Worm (Caenorhabditis elegans) whole organism, L3 larva: ENCODE data around the gene ptp-3.

ENCODE experiments used
- R02D3.7 ChIP-seq: fragments of 150-350 bp; optimal IDR thresholded peaks from 2 replicates; lab custom pipeline; 2014; ENCODE audit warnings: missing biosample characterization, missing genetic modification characterization
- ZK546.5 ChIP-seq: sonication (generic microtip); optimal IDR thresholded peaks from 2 replicates; lab custom pipeline; 2017; ENCODE audit warnings: missing biosample characterization, missing genetic modification characterization
- aly-2 ChIP-seq: fragments of 150-350 bp; optimal IDR thresholded peaks from 2 replicates; lab custom pipeline; 2014; ENCODE audit warnings: missing biosample characterization, missing genetic modification characterization
- ama-1 ChIP-seq: fragments of 150-350 bp; optimal IDR thresholded peaks from 2 replicates; lab custom pipeline; 2018
- ceh-16 ChIP-seq: sonication (generic microtip); optimal IDR thresholded peaks from 2 replicates; lab custom pipeline; 2017; ENCODE audit warnings: missing biosample characterization, missing genetic modification characterization
- ceh-28 ChIP-seq: fragments of 150-350 bp; optimal IDR thresholded peaks from 2 replicates; lab custom pipeline; 2014; ENCODE audit warnings: missing biosample characterization, missing genetic modification reagents, missing genetic modification characterization
- ceh-82 ChIP-seq: fragments of 150-350 bp; optimal IDR thresholded peaks from 2 replicates; lab custom pipeline; 2014; ENCODE audit warnings: missing biosample characterization, missing genetic modification characterization
- ceh-9 ChIP-seq: sonication (generic microtip); optimal IDR thresholded peaks from 2 replicates; lab custom pipeline; 2018; ENCODE audit warnings: missing biosample characterization, missing genetic modification characterization
- daf-12 ChIP-seq: fragments of 150-350 bp; optimal IDR thresholded peaks from 2 replicates; lab custom pipeline; 2014; ENCODE audit warnings: missing biosample characterization, missing genetic modification reagents, missing genetic modification characterization
- egl-27 ChIP-seq: sonication (generic microtip); optimal IDR thresholded peaks from 4 replicates; lab custom pipeline; 2017; ENCODE audit warnings: missing biosample characterization, missing genetic modification reagents, missing genetic modification characterization
- egl-5 ChIP-seq: fragments of 150-350 bp; optimal IDR thresholded peaks from 2 replicates; lab custom pipeline; 2017; ENCODE audit warnings: missing biosample characterization, missing genetic modification reagents, missing genetic modification characterization, inconsistent platforms
- elt-1 ChIP-seq: fragments of 150-350 bp; optimal IDR thresholded peaks from 2 replicates; lab custom pipeline; 2014; ENCODE audit warnings: missing biosample characterization, missing genetic modification characterization
- elt-2 ChIP-seq: sonication (generic microtip); optimal IDR thresholded peaks from 2 replicates; lab custom pipeline; 2016; ENCODE audit warnings: missing genetic modification reagents, mild to moderate bottlenecking, missing genetic modification characterization, missing compliant biosample characterization
- elt-3 ChIP-seq, 3 experiments: fragments of 150-350 bp in 1 of 3; sonication (generic microtip) in 2 of 3; optimal IDR thresholded peaks; 2 replicates in 2 of 3; 4 replicates in 1 of 3; lab custom pipeline; 2014 to 2017; ENCODE audit warnings: missing biosample characterization in 3 of 3, missing genetic modification characterization in 3 of 3
- eor-1 ChIP-seq, 2 experiments: fragments of 150-350 bp; optimal IDR thresholded peaks; 2 replicates each; lab custom pipeline; 2014 to 2018; ENCODE audit warnings: missing biosample characterization in 2 of 2, missing genetic modification characterization in 2 of 2
- fkh-10 ChIP-seq: sonication (generic microtip); optimal IDR thresholded peaks from 2 replicates; lab custom pipeline; 2017; ENCODE audit warnings: missing biosample characterization, missing genetic modification reagents, missing genetic modification characterization
- fkh-2 ChIP-seq: fragments of 150-350 bp; optimal IDR thresholded peaks from 2 replicates; lab custom pipeline; 2014; ENCODE audit warnings: missing biosample characterization, missing genetic modification reagents, missing genetic modification characterization
- fos-1 ChIP-seq: fragments of 150-350 bp; optimal IDR thresholded peaks from 2 replicates; lab custom pipeline; 2014; ENCODE audit warnings: missing biosample characterization, missing genetic modification characterization
- hmg-11 ChIP-seq: sonication (generic microtip); optimal IDR thresholded peaks from 2 replicates; lab custom pipeline; 2016; ENCODE audit warnings: missing genetic modification characterization, missing compliant biosample characterization
- jun-1 ChIP-seq: fragments of 150-350 bp; optimal IDR thresholded peaks from 2 replicates; lab custom pipeline; 2014; ENCODE audit warnings: missing biosample characterization, missing genetic modification reagents, missing genetic modification characterization
- lin-15B ChIP-seq: fragments of 150-350 bp; optimal IDR thresholded peaks from 2 replicates; lab custom pipeline; 2014; ENCODE audit warnings: missing biosample characterization, missing genetic modification characterization
- lin-39 ChIP-seq: fragments of 150-350 bp; optimal IDR thresholded peaks from 2 replicates; lab custom pipeline; 2018; ENCODE audit warnings: missing biosample characterization, missing genetic modification reagents, missing genetic modification characterization
- lsy-12 ChIP-seq: sonication (generic microtip); optimal IDR thresholded peaks from 2 replicates; lab custom pipeline; 2016; ENCODE audit warnings: mild to moderate bottlenecking, missing genetic modification characterization, missing compliant biosample characterization
- mdl-1 ChIP-seq: fragments of 150-350 bp; optimal IDR thresholded peaks from 2 replicates; lab custom pipeline; 2014; ENCODE audit warnings: missing biosample characterization, missing genetic modification characterization
- mml-1 ChIP-seq: fragments of 150-350 bp; sonication (generic microtip); optimal IDR thresholded peaks from 3 replicates; lab custom pipeline; 2014; ENCODE audit warnings: missing biosample characterization, missing genetic modification characterization
- nhr-11 ChIP-seq: fragments of 150-350 bp; optimal IDR thresholded peaks from 2 replicates; lab custom pipeline; 2014; ENCODE audit warnings: missing biosample characterization, missing genetic modification characterization
- nhr-12 ChIP-seq: fragments of 150-350 bp; optimal IDR thresholded peaks from 2 replicates; lab custom pipeline; 2014; ENCODE audit warnings: missing biosample characterization, missing genetic modification characterization
- nhr-23 ChIP-seq: fragments of 150-350 bp; optimal IDR thresholded peaks from 2 replicates; lab custom pipeline; 2014; ENCODE audit warnings: missing biosample characterization, missing genetic modification reagents, missing genetic modification characterization
- nhr-237 ChIP-seq: fragments of 150-350 bp; optimal IDR thresholded peaks from 2 replicates; lab custom pipeline; 2014; ENCODE audit warnings: missing biosample characterization, missing genetic modification characterization
- nhr-25 ChIP-seq: sonication (generic microtip); optimal IDR thresholded peaks from 2 replicates; lab custom pipeline; 2017; ENCODE audit warnings: missing biosample characterization, missing genetic modification characterization
- nhr-28 ChIP-seq: fragments of 150-350 bp; optimal IDR thresholded peaks from 2 replicates; lab custom pipeline; 2014; ENCODE audit warnings: missing biosample characterization, missing genetic modification characterization
- nhr-43 ChIP-seq: sonication (generic microtip); optimal IDR thresholded peaks from 2 replicates; lab custom pipeline; 2016; ENCODE audit warnings: mild to moderate bottlenecking, missing genetic modification characterization, missing compliant biosample characterization; ENCODE audit not compliant: poor library complexity, severe bottlenecking
- nhr-67 ChIP-seq: fragments of 150-350 bp; optimal IDR thresholded peaks from 2 replicates; lab custom pipeline; 2014; ENCODE audit warnings: missing biosample characterization, missing genetic modification characterization
- nhr-76 ChIP-seq: fragments of 150-350 bp; sonication (generic microtip); optimal IDR thresholded peaks from 5 replicates; lab custom pipeline; 2014; ENCODE audit warnings: missing biosample characterization, missing genetic modification characterization
- nhr-77 ChIP-seq: fragments of 150-350 bp; optimal IDR thresholded peaks from 2 replicates; lab custom pipeline; 2014; ENCODE audit warnings: missing biosample characterization, missing genetic modification characterization
- pha-4 ChIP-seq: fragments of 150-350 bp; optimal IDR thresholded peaks from 2 replicates; lab custom pipeline; 2014; ENCODE audit warnings: missing biosample characterization, missing genetic modification reagents, missing genetic modification characterization
- pqm-1 ChIP-seq: fragments of 150-350 bp; optimal IDR thresholded peaks from 2 replicates; lab custom pipeline; 2017; ENCODE audit warnings: missing biosample characterization, missing genetic modification characterization, inconsistent platforms
- sea-2 ChIP-seq: fragments of 150-350 bp; sonication (generic microtip); optimal IDR thresholded peaks from 4 replicates; lab custom pipeline; 2014; ENCODE audit warnings: missing biosample characterization, missing genetic modification reagents, missing genetic modification characterization
- skn-1 ChIP-seq: fragments of 150-350 bp; optimal IDR thresholded peaks from 2 replicates; lab custom pipeline; 2014; ENCODE audit warnings: missing biosample characterization, missing genetic modification characterization
- snpc-4 ChIP-seq: fragments of 150-350 bp; optimal IDR thresholded peaks from 2 replicates; lab custom pipeline; 2014; ENCODE audit warnings: missing biosample characterization, missing genetic modification characterization
- tbx-2 ChIP-seq: sonication (generic microtip); optimal IDR thresholded peaks from 2 replicates; lab custom pipeline; 2016; ENCODE audit warnings: mild to moderate bottlenecking, missing genetic modification characterization, missing compliant biosample characterization
- unc-39 ChIP-seq: sonication (generic microtip); optimal IDR thresholded peaks from 4 replicates; lab custom pipeline; 2017; ENCODE audit warnings: missing biosample characterization, missing genetic modification characterization
- unc-62 ChIP-seq: fragments of 150-350 bp; sonication (generic microtip); optimal IDR thresholded peaks from 4 replicates; lab custom pipeline; 2014; ENCODE audit warnings: missing biosample characterization, missing genetic modification reagents, missing genetic modification characterization
- zag-1 ChIP-seq: fragments of 150-350 bp; optimal IDR thresholded peaks from 2 replicates; lab custom pipeline; 2014; ENCODE audit warnings: missing biosample characterization, missing genetic modification characterization
- ztf-11 ChIP-seq: fragments of 150-350 bp; optimal IDR thresholded peaks from 2 replicates; lab custom pipeline; 2014; ENCODE audit warnings: missing biosample characterization, missing genetic modification characterization
- ztf-4 ChIP-seq: fragments of 150-350 bp; optimal IDR thresholded peaks from 2 replicates; lab custom pipeline; 2014; ENCODE audit warnings: missing biosample characterization, missing genetic modification characterization

ptp-3 gene

ce11 chrII:10948236-10949025 is 26.9 kb upstream of the ptp-3 start:
- TF ChIP-seq lsy-12 (no peak), nhr-11 (no peak), ceh-9 (no peak), fkh-10 (no peak), elt-3 (tag; optimal IDR thresholded peaks at IDR 0.05; lab: Kevin White, UChicago) (no peak), egl-27 (tag; lab: Kevin White, UChicago) (no peak), ceh-16 (tag; lab: Kevin White, UChicago) (no peak), nhr-77 (no peak), sea-2 (no peak), fos-1 (tag; lab: Kevin White, UChicago) (no peak), fkh-2 (tag; lab: Kevin White, UChicago) (no peak), nhr-28 (no peak), nhr-12 (tag; lab: Kevin White, UChicago) (no peak), tbx-2 (tag; lab: Kevin White, UChicago) (no peak), pqm-1 (tag; lab: Kevin White, UChicago) (no peak), ztf-11 (no peak), mdl-1 (tag; lab: Kevin White, UChicago) (no peak)

- TF ChIP-seq nhr-25, result no peak
- TF ChIP-seq elt-2 (tag; lab: Kevin White, UChicago), result peak; percentile 56
- TF ChIP-seq jun-1 (tag; lab: Kevin White, UChicago), result no peak
- TF ChIP-seq nhr-77, result no peak
- no peak for TF ChIP-seq skn-1 (tag; lab: Kevin White, UChicago)
- no peak for TF ChIP-seq tbx-2 (tag; lab: Kevin White, UChicago)
- no peak for TF ChIP-seq ceh-28 (tag; lab: Kevin White, UChicago)
These were observed 26.0 kb upstream of the ptp-3 start for ce11 chrII:10949383-10949782.

- TF ChIP-seq ama-1 (lab: Kevin White, UChicago) (peak; percentile 21), nhr-237 (tag; lab: Kevin White, UChicago) (no peak), daf-12 (no peak), hmg-11 (tag; lab: Kevin White, UChicago) (peak; percentile 9), egl-5 (tag; lab: Kevin White, UChicago) (no peak), nhr-43 (tag; lab: Kevin White, UChicago) (no peak), ceh-82 (tag; lab: Kevin White, UChicago) (no peak), tbx-2 (tag; lab: Kevin White, UChicago) (no peak), nhr-67 (tag; lab: Kevin White, UChicago) (no peak), ceh-16 (tag; lab: Kevin White, UChicago) (no peak), ceh-9 (no peak), elt-3 (tag; optimal IDR thresholded peaks at IDR 0.05; lab: Kevin White, UChicago) (no peak), elt-1 (tag; lab: Kevin White, UChicago) (no peak), nhr-12 (tag; lab: Kevin White, UChicago) (no peak), pha-4 (tag; lab: Kevin White, UChicago) (peak; percentile 89), pqm-1 (tag; lab: Kevin White, UChicago) (peak; percentile 17), R02D3.7 (tag; lab: Kevin White, UChicago) (no peak), ztf-4 (tag; lab: Kevin White, UChicago) (no peak), fos-1 (tag; lab: Kevin White, UChicago) (no peak), nhr-77 (no peak), sea-2 (no peak), ceh-28 (tag; lab: Kevin White, UChicago) (no peak), egl-27 (tag; lab: Kevin White, UChicago) (no peak), mml-1 (no peak), snpc-4 (tag; lab: Kevin White, UChicago) (no peak), elt-2 (tag; lab: Kevin White, UChicago) (peak; percentile 33), skn-1 (tag; lab: Kevin White, UChicago) (peak; percentile 61), aly-2 (tag; lab: Kevin White, UChicago) (no peak), eor-1 (tag; optimal IDR thresholded peaks at IDR 0.05; lab: Kevin White, UChicago) (no peak), ZK546.5 (tag; lab: Kevin White, UChicago) (no peak), nhr-76 (tag; lab: Kevin White, UChicago) (no peak), jun-1 (tag; lab: Kevin White, UChicago) (no peak), nhr-28 (no peak), fkh-10 (no peak), lin-15B (tag; lab: Kevin White, UChicago) (peak; percentile 15), lsy-12 (no peak), fkh-2 (tag; lab: Kevin White, UChicago) (no peak), unc-39 (tag; lab: Kevin White, UChicago) (no peak), ztf-11 (no peak), nhr-25 (no peak), nhr-23 (tag; lab: Kevin White, UChicago) (peak; percentile 30), lin-39 (tag; lab: Kevin White, UChicago) (no peak), nhr-11 (peak; percentile 67), zag-1 (tag; lab: Kevin White, UChicago) (no peak), unc-62 (GFP tag; lab: Kevin White, UChicago) (no peak)
These were observed 25.1 kb upstream of the ptp-3 start, which contains the start of gene gst-5 for ce11 chrII:10950107-10950679. Gene gst-5, plus strand, starts transcription at chrII:10950352.
